Worm (Caenorhabditis elegans) whole organism, early embryonic: ENCODE measurements around the gene coa-4.

ENCODE experiments used
- B0310.2 ChIP-seq: sonication (generic microtip); optimal IDR thresholded peaks from 2 replicates; lab custom pipeline; 2016; ENCODE audit warnings: mild to moderate bottlenecking, missing genetic modification characterization, missing compliant biosample characterization
- F13C5.2 ChIP-seq: sonication (generic microtip); optimal IDR thresholded peaks from 2 replicates; lab custom pipeline; 2017; ENCODE audit warnings: mild to moderate bottlenecking, missing genetic modification characterization, inconsistent platforms, missing compliant biosample characterization
- aly-1 ChIP-seq: sonication (generic microtip); optimal IDR thresholded peaks from 2 replicates; lab custom pipeline; 2016; ENCODE audit warnings: missing genetic modification characterization, missing compliant biosample characterization
- ama-1 ChIP-seq: fragments of 150-350 bp; optimal IDR thresholded peaks from 2 replicates; lab custom pipeline; 2014
- ceh-13 ChIP-seq: fragments of 200-800 bp; sonication (Bioruptor generic); optimal IDR thresholded peaks from 2 replicates; lab custom pipeline; 2018; ENCODE audit warnings: mild to moderate bottlenecking, missing genetic modification characterization, missing compliant biosample characterization
- ceh-36 ChIP-seq: sonication (generic microtip); optimal IDR thresholded peaks from 2 replicates; lab custom pipeline; 2016; ENCODE audit warnings: missing genetic modification characterization, inconsistent platforms, missing compliant biosample characterization
- ets-7 ChIP-seq: sonication (generic microtip); optimal IDR thresholded peaks from 2 replicates; lab custom pipeline; 2016; ENCODE audit warnings: missing genotype, missing genetic modification characterization, missing compliant biosample characterization
- flt-1 ChIP-seq: fragments of 200-800 bp; sonication (Bioruptor generic); IDR thresholded peaks from 2 replicates; pipeline ENCODE4 v1.3.6; 2022; ENCODE audit warnings: missing genetic modification characterization, missing compliant biosample characterization
- hmbx-1 ChIP-seq: sonication (generic microtip); optimal IDR thresholded peaks from 2 replicates; lab custom pipeline; 2016; ENCODE audit warnings: mild to moderate bottlenecking, missing genetic modification characterization, missing compliant biosample characterization
- hmg-4 ChIP-seq: fragments of 200-800 bp; sonication (Bioruptor generic); optimal IDR thresholded peaks from 2 replicates; lab custom pipeline; 2018; ENCODE audit warnings: mild to moderate bottlenecking, missing genetic modification characterization, missing compliant biosample characterization
- hnd-1 ChIP-seq: sonication (generic microtip); optimal IDR thresholded peaks from 2 replicates; lab custom pipeline; 2016; ENCODE audit warnings: missing genetic modification characterization, missing compliant biosample characterization
- pes-1 ChIP-seq: fragments of 200-800 bp; sonication (Bioruptor generic); IDR thresholded peaks from 2 replicates; pipeline ENCODE4 v1.3.6; 2022; ENCODE audit warnings: missing genetic modification reagents, missing genetic modification characterization, missing compliant biosample characterization
- scrt-1 ChIP-seq: fragments of 200-800 bp; sonication (Bioruptor generic); IDR thresholded peaks from 2 replicates; pipeline ENCODE4 v1.3.6; 2022; ENCODE audit warnings: missing genetic modification characterization, missing compliant biosample characterization
- sea-1 ChIP-seq: fragments of 200-800 bp; sonication (Bioruptor generic); conservative IDR thresholded peaks from 2 replicates; pipeline ENCODE4 v1.3.6; 2022; ENCODE audit warnings: missing genetic modification characterization, missing compliant biosample characterization
- tbx-11 ChIP-seq: fragments of 200-800 bp; sonication (Bioruptor generic); IDR thresholded peaks from 2 replicates; pipeline ENCODE4 v1.3.6; 2022; ENCODE audit warnings: missing genetic modification characterization, missing compliant biosample characterization
- tbx-37 ChIP-seq: fragments of 200-800 bp; sonication (Bioruptor generic); conservative IDR thresholded peaks from 2 replicates; pipeline ENCODE4 v1.3.6; 2022; ENCODE audit warnings: missing genetic modification reagents, missing genetic modification characterization, missing compliant biosample characterization
- tra-4 ChIP-seq: sonication (generic microtip); optimal IDR thresholded peaks from 2 replicates; lab custom pipeline; 2017; ENCODE audit warnings: missing genetic modification characterization, missing compliant biosample characterization

Gene coa-4

ce11 chrIV:9367852-9368627, 32.6 kb upstream of the coa-4 start:
- TF ChIP-seq tbx-37 (no peak), B0310.2 (no peak), ceh-36 (no peak), hmbx-1 (no peak), sea-1 (GFP tag; lab: Robert Waterston, UW) (no peak), hmg-4 (GFP tag; lab: Kevin White, UChicago) (no peak), scrt-1 (GFP tag; lab: Robert Waterston, UW) (no peak), hnd-1 (tag; lab: Kevin White, UChicago) (no peak), aly-1 (tag; lab: Kevin White, UChicago) (no peak), ets-7 (tag; lab: Kevin White, UChicago) (no peak), ceh-13 (GFP tag; lab: Kevin White, UChicago) (no peak), tbx-11 (GFP tag; lab: Robert Waterston, UW) (no peak), flt-1 (GFP tag; lab: Robert Waterston, UW) (no peak)

DNA sequence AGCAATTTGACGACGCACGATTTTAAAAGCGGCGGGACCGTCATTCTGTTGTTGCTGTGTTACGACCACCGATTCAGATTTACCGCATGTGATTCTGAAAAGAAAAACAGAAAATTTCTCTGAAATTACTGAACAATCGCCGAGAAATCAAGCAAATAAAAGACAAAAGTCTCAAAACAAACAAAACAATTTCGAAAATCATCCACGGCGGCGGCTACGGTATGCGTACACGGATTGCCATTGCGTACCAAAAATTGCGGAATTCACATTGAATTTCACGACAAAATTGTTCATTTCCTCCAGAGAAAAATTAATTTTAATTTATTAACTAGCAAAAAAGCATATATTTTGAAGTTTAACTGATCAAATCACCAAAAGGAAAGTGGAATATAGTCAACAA, 31.0 kb upstream of the coa-4 start, which contains the start of gene pezo-1:
Gene pezo-1 (minus strand): TSS at position 101 of the 400 bp plus-strand sequence.
- TF ChIP-seq scrt-1 (GFP tag; lab: Robert Waterston, UW) (no peak), tbx-37 (no peak), ets-7 (tag; lab: Kevin White, UChicago) (no peak), pes-1 (GFP tag; lab: Robert Waterston, UW) (no peak), tbx-11 (GFP tag; lab: Robert Waterston, UW) (no peak), B0310.2 (no peak), aly-1 (tag; lab: Kevin White, UChicago) (no peak), tra-4 (tag; lab: Kevin White, UChicago) (no peak), F13C5.2 (no peak), flt-1 (GFP tag; lab: Robert Waterston, UW) (no peak), hmbx-1 (no peak), sea-1 (GFP tag; lab: Robert Waterston, UW) (no peak), ceh-36 (no peak), ama-1 (lab: Kevin White, UChicago) (no peak), ceh-13 (GFP tag; lab: Kevin White, UChicago) (no peak), hnd-1 (tag; lab: Kevin White, UChicago) (no peak), hmg-4 (GFP tag; lab: Kevin White, UChicago) (no peak)

DNA sequence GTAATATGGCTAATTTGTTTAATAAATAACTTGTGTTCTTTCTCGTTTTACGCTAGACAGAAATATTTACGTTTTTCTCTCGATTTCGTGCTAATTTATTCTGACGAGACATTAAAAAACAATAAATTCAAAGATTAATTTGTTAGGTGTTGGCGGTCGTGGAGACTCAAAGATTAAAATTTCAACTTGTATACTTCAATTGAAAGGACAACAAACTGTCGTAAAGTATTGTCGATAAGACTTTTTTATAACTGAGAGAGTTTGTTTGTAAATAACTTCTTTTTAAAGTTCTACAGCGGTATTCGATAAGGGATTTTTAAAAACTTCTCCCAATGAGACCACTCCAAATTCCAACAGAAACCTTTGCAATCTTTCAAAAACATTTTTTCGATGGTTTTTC, 18.3 kb upstream of the coa-4 start:
- TF ChIP-seq tbx-37 (no peak), hmg-4 (GFP tag; lab: Kevin White, UChicago) (no peak), tra-4 (tag; lab: Kevin White, UChicago) (no peak)

DNA sequence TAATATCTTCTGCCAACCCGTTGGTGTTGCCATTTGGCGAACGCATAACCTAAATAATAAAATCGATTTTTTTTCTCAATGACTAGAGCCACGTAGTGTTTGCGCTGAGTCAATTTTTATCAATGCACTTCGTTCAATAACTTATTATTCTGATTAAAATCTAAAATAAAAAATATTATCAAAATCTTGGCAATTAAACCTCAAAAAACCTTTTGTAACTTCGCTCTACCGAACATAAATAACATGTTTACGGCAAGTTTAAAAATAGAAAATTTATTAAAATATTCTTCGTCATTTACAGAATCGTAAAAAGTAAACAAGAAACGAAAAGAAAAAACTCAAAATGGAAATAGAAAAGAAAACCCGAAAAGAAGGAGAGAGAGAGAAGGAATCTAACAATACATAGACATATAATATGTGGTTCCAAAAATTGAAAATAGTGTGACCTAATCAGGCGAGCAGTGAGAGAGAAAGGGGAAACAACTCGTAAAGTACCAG, 7.7 kb upstream of the coa-4 start, which contains the start of gene pigc-1:
Gene pigc-1 (minus strand): TSS at position 51 of the 498 bp plus-strand sequence.
- TF ChIP-seq hmbx-1 (no peak), ets-7 (tag; lab: Kevin White, UChicago) (no peak), ceh-36 (no peak)

ce11 chrIV:9341591-9341990, 6.2 kb upstream of the coa-4 start, which contains the start of gene vps-26:
TSS of gene vps-26 (minus strand) at chrIV:9341790.
- TF ChIP-seq aly-1 (tag; lab: Kevin White, UChicago), result no peak
- no peak for TF ChIP-seq ets-7 (tag; lab: Kevin White, UChicago)
- no peak for TF ChIP-seq sea-1 (GFP tag; lab: Robert Waterston, UW)
- no peak for TF ChIP-seq scrt-1 (GFP tag; lab: Robert Waterston, UW)
- TF ChIP-seq tbx-37, result no peak
- TF ChIP-seq tbx-11 (GFP tag; lab: Robert Waterston, UW), result no peak
- no peak for TF ChIP-seq hmg-4 (GFP tag; lab: Kevin White, UChicago)
- TF ChIP-seq hnd-1 (tag; lab: Kevin White, UChicago), result no peak
- TF ChIP-seq ceh-36, result no peak
- TF ChIP-seq ama-1 (lab: Kevin White, UChicago), result no peak
- no peak for TF ChIP-seq hmbx-1
- TF ChIP-seq F13C5.2, result no peak
- TF ChIP-seq tra-4 (tag; lab: Kevin White, UChicago), result no peak
- TF ChIP-seq flt-1 (GFP tag; lab: Robert Waterston, UW), result no peak
- no peak for TF ChIP-seq B0310.2
- no peak for TF ChIP-seq pes-1 (GFP tag; lab: Robert Waterston, UW)
- TF ChIP-seq ceh-13 (GFP tag; lab: Kevin White, UChicago), result no peak

ce11 chrIV:9339205-9339604, 3.8 kb upstream of the coa-4 start, which contains the start of gene T20D3.6:
TSS of gene T20D3.6 (minus strand) at chrIV:9339305.
- no peak for TF ChIP-seq flt-1 (GFP tag; lab: Robert Waterston, UW)
- TF ChIP-seq sea-1 (GFP tag; lab: Robert Waterston, UW), result no peak
- no peak for TF ChIP-seq pes-1 (GFP tag; lab: Robert Waterston, UW)
- TF ChIP-seq ceh-36, result no peak
- TF ChIP-seq aly-1 (tag; lab: Kevin White, UChicago), result no peak
- TF ChIP-seq hnd-1 (tag; lab: Kevin White, UChicago), result no peak
- no peak for TF ChIP-seq ama-1 (lab: Kevin White, UChicago)
- no peak for TF ChIP-seq ceh-13 (GFP tag; lab: Kevin White, UChicago)
- TF ChIP-seq tbx-37, result no peak
- no peak for TF ChIP-seq hmg-4 (GFP tag; lab: Kevin White, UChicago)
- TF ChIP-seq scrt-1 (GFP tag; lab: Robert Waterston, UW), result no peak
- TF ChIP-seq F13C5.2, result no peak
- no peak for TF ChIP-seq tbx-11 (GFP tag; lab: Robert Waterston, UW)
- no peak for TF ChIP-seq tra-4 (tag; lab: Kevin White, UChicago)
- no peak for TF ChIP-seq hmbx-1
- no peak for TF ChIP-seq ets-7 (tag; lab: Kevin White, UChicago)
- no peak for TF ChIP-seq B0310.2

ce11 chrIV:9336538-9337090, 1.2 kb upstream of the coa-4 start, which contains the start of gene T20D3.5:
TSS of gene T20D3.5 (plus strand) at chrIV:9337040.
- TF ChIP-seq ceh-13 (GFP tag; lab: Kevin White, UChicago) (no peak), scrt-1 (GFP tag; lab: Robert Waterston, UW) (no peak), hmg-4 (GFP tag; lab: Kevin White, UChicago) (no peak), F13C5.2 (no peak), sea-1 (GFP tag; lab: Robert Waterston, UW) (no peak), ceh-36 (no peak), tbx-11 (GFP tag; lab: Robert Waterston, UW) (no peak), flt-1 (GFP tag; lab: Robert Waterston, UW) (no peak), ets-7 (tag; lab: Kevin White, UChicago) (no peak), pes-1 (GFP tag; lab: Robert Waterston, UW) (no peak)
